Fruit fly (Drosophila melanogaster): ENCODE results near the gene Surf6.

Surf6 gene

dm6 chr3R:19908863-19909343, 4.2 kb upstream of the Surf6 start (continued):
- TF ChIP-seq Ravus (GFP tag; IDR thresholded peaks at IDR 0.05), result peak; percentile 22; the same call in 1 of the 2 replicates
- TF ChIP-seq sens (GFP tag), result peak; percentile 96
- TF ChIP-seq MTF-1 (GFP tag; optimal IDR thresholded peaks at IDR 0.05; ENCODE audit: borderline replicate concordance), result peak; percentile 71
- peak; percentile 78 for TF ChIP-seq tin (GFP tag; optimal IDR thresholded peaks at IDR 0.05)
- peak; percentile 14 for TF ChIP-seq ERR (GFP tag; optimal IDR thresholded peaks at IDR 0.05)
- TF ChIP-seq CG15514 (GFP tag; optimal IDR thresholded peaks at IDR 0.05), result peak; percentile 74
- peak; percentile 65 for TF ChIP-seq CG2712 (tag; optimal IDR thresholded peaks at IDR 0.05)
- peak; percentile 72 for TF ChIP-seq bcd (GFP tag; optimal IDR thresholded peaks at IDR 0.05)
- peak; percentile 89 for TF ChIP-seq CG11695 (GFP tag; IDR thresholded peaks at IDR 0.05)
- peak; percentile 91 for TF ChIP-seq CG17328 (GFP tag; IDR thresholded peaks at IDR 0.05)
- TF ChIP-seq tgo (GFP tag; IDR thresholded peaks at IDR 0.05), result peak; percentile 86
- TF ChIP-seq jigr1 (GFP tag; IDR thresholded peaks at IDR 0.05), result peak; percentile 44; the same call in 1 of the 3 replicates
- peak; percentile 73 for TF ChIP-seq E2f2 (GFP tag; IDR thresholded peaks at IDR 0.05)
- TF ChIP-seq CG3407 (GFP tag; optimal IDR thresholded peaks at IDR 0.05), result peak; percentile 63
- TF ChIP-seq tap (tag; optimal IDR thresholded peaks at IDR 0.05), result peak; percentile 74
- TF ChIP-seq CG1792 (GFP tag; optimal IDR thresholded peaks at IDR 0.05), result peak; percentile 70
- TF ChIP-seq CG8944 (GFP tag; optimal IDR thresholded peaks at IDR 0.05), result peak; percentile 78
- TF ChIP-seq CG12155 (GFP tag; optimal IDR thresholded peaks at IDR 0.05), result peak; percentile 82
- peak; percentile 78 for TF ChIP-seq CG7839 (tag; optimal IDR thresholded peaks at IDR 0.05)
- no peak for TF ChIP-seq nerfin-2 (GFP tag; IDR thresholded peaks at IDR 0.05; ENCODE audit: partially characterized antibody)
- peak; percentile 83 for TF ChIP-seq CG10209 (GFP tag; optimal IDR thresholded peaks at IDR 0.05)
- TF ChIP-seq CG9876 (GFP tag; optimal IDR thresholded peaks at IDR 0.05), result peak; percentile 75
- no peak for TF ChIP-seq CG8478 (optimal IDR thresholded peaks at IDR 0.05)
- peak; percentile 86 for TF ChIP-seq PHDP (tag; optimal IDR thresholded peaks at IDR 0.05)
- peak; percentile 75 for TF ChIP-seq nau (GFP tag; optimal IDR thresholded peaks at IDR 0.05)
- peak; percentile 87 for TF ChIP-seq CG6689 (GFP tag; IDR thresholded peaks at IDR 0.05)
- peak; percentile 63 for TF ChIP-seq CG7372 (GFP tag; IDR thresholded peaks at IDR 0.05)
- TF ChIP-seq Taf1 (GFP tag; IDR thresholded peaks at IDR 0.05), result peak; percentile 59
- TF ChIP-seq CG14441 (GFP tag; IDR thresholded peaks at IDR 0.05), result peak; percentile 90
- peak; percentile 75; the same call in 1 of the 2 replicates for TF ChIP-seq CG31441 (GFP tag; IDR thresholded peaks at IDR 0.05)
- TF ChIP-seq CG42726 (GFP tag; IDR thresholded peaks at IDR 0.05; ENCODE audit: partially characterized antibody), result no peak
- peak; percentile 79 for TF ChIP-seq CG31224 (GFP tag; IDR thresholded peaks at IDR 0.05)
- peak; percentile 81 for TF ChIP-seq NfI (GFP tag; optimal IDR thresholded peaks at IDR 0.05)
- TF ChIP-seq CG14710 (tag; optimal IDR thresholded peaks at IDR 0.05), result no peak
- TF ChIP-seq jing (GFP tag; optimal IDR thresholded peaks at IDR 0.05), result peak; percentile 72
- no peak for TF ChIP-seq HLH4C (GFP tag; IDR thresholded peaks at IDR 0.05; ENCODE audit: partially characterized antibody)
- peak; percentile 78 for TF ChIP-seq CG10979 (tag; optimal IDR thresholded peaks at IDR 0.05)
- peak; percentile 77 for TF ChIP-seq Drgx (GFP tag; IDR thresholded peaks at IDR 0.05)
- peak; percentile 76 for TF ChIP-seq phol (tag; optimal IDR thresholded peaks at IDR 0.05)
- TF ChIP-seq al (GFP tag; IDR thresholded peaks at IDR 0.05), result peak; percentile 72
- TF ChIP-seq wdn (GFP tag; IDR thresholded peaks at IDR 0.05), result peak; percentile 77
- peak; percentile 21 for TF ChIP-seq CG8290 (GFP tag; optimal IDR thresholded peaks at IDR 0.05)
- TF ChIP-seq CG8290 (tag; optimal IDR thresholded peaks at IDR 0.05), result peak in 1 of 2 experiments; percentile 96
- TF ChIP-seq Awh (GFP tag; IDR thresholded peaks at IDR 0.05), result peak; percentile 87
- TF ChIP-seq oc (tag; optimal IDR thresholded peaks at IDR 0.05), result peak; percentile 76
- peak; percentile 56 for TF ChIP-seq gcm2 (GFP tag; optimal IDR thresholded peaks at IDR 0.05)
- peak; percentile 80 for TF ChIP-seq CG16863 (GFP tag; optimal IDR thresholded peaks at IDR 0.05)
- no peak for TF ChIP-seq crol (GFP tag; IDR thresholded peaks at IDR 0.05)
- TF ChIP-seq CG7987 (GFP tag; optimal IDR thresholded peaks at IDR 0.05), result peak; percentile 37
- TF ChIP-seq mirr (GFP tag; optimal IDR thresholded peaks at IDR 0.05), result peak; percentile 10
- peak; percentile 70 for TF ChIP-seq pb (GFP tag; optimal IDR thresholded peaks at IDR 0.05)
